Fruit fly (Drosophila melanogaster): ENCODE data around the gene Ir94e.

The Ir94e gene

dm6 chr3R:23386907-23387306, 18.4 kb upstream of the Ir94e start (continued):
- peak; percentile 44 for TF ChIP-seq CG2875 (GFP tag; optimal IDR thresholded peaks at IDR 0.05)
- TF ChIP-seq pfk (GFP tag; optimal IDR thresholded peaks at IDR 0.05), result no peak
- TF ChIP-seq CG7271 (tag; optimal IDR thresholded peaks at IDR 0.05), result no peak
- peak; percentile 26; the same call in 1 of the 2 replicates for TF ChIP-seq Ptx1 (GFP tag; IDR thresholded peaks at IDR 0.05)
- TF ChIP-seq grau (tag; optimal IDR thresholded peaks at IDR 0.05), result peak; percentile 45
- peak; percentile 42 for TF ChIP-seq CG12219 (GFP tag; optimal IDR thresholded peaks at IDR 0.05)
- TF ChIP-seq chif (GFP tag; optimal IDR thresholded peaks at IDR 0.05), result peak in 1 of 2 experiments; percentile 50
- TF ChIP-seq CG30403 (GFP tag; optimal IDR thresholded peaks at IDR 0.05), result peak; percentile 54
- TF ChIP-seq twi (tag; optimal IDR thresholded peaks at IDR 0.05), result no peak
- TF ChIP-seq Hr3 (GFP tag; optimal IDR thresholded peaks at IDR 0.05), result peak; percentile 38

- TF ChIP-seq CG8924 (tag; optimal IDR thresholded peaks at IDR 0.05) (no peak), B-H1 (GFP tag; IDR thresholded peaks at IDR 0.05) (no peak), CG6654 (GFP tag; optimal IDR thresholded peaks at IDR 0.05) (no peak), tio (GFP tag; optimal IDR thresholded peaks at IDR 0.05) (no peak), ro (GFP tag; IDR thresholded peaks at IDR 0.05) (no peak)
Measured at dm6 chr3R:23388798-23389197, 16.5 kb upstream of the Ir94e start, which contains the start of gene CG31515. TSS of gene CG31515 (minus strand) at chr3R:23388898.

dm6 chr3R:23390769-23391309, 14.5 kb upstream of the Ir94e start:
- TF ChIP-seq CG2875 (GFP tag; optimal IDR thresholded peaks at IDR 0.05) (no peak), CG31441 (GFP tag; IDR thresholded peaks at IDR 0.05) (no peak), slp2 (GFP tag; optimal IDR thresholded peaks at IDR 0.05) (no peak), dmrt99B (tag; optimal IDR thresholded peaks at IDR 0.05) (no peak), h (optimal IDR thresholded peaks at IDR 0.05) (no peak), CG12744 (GFP tag; optimal IDR thresholded peaks at IDR 0.05) (no peak), Rx (GFP tag; IDR thresholded peaks at IDR 0.05) (no peak), gfzf (GFP tag; optimal IDR thresholded peaks at IDR 0.05) (no peak), Ptx1 (GFP tag; IDR thresholded peaks at IDR 0.05) (no peak), abd-A (tag; optimal IDR thresholded peaks at IDR 0.05) (no peak), CG1832 (GFP tag; optimal IDR thresholded peaks at IDR 0.05) (no peak), Mrtf (GFP tag; IDR thresholded peaks at IDR 0.05) (no peak), CG3065 (GFP tag; optimal IDR thresholded peaks at IDR 0.05) (no peak), CG12942 (GFP tag; optimal IDR thresholded peaks at IDR 0.05) (no peak), jumu (GFP tag; optimal IDR thresholded peaks at IDR 0.05) (no peak)

dm6 chr3R:23392235-23392634, 13.1 kb upstream of the Ir94e start:
- TF ChIP-seq CG9215 (GFP tag; IDR thresholded peaks at IDR 0.05), result no peak
- no peak for TF ChIP-seq CG4820 (GFP tag; optimal IDR thresholded peaks at IDR 0.05)
- no peak for TF ChIP-seq CG5953 (GFP tag; IDR thresholded peaks at IDR 0.05)
- 0 out of 2 replicates have a peak, but pooled peaks have one; percentile 16 for TF ChIP-seq Drgx (GFP tag; IDR thresholded peaks at IDR 0.05)
- no peak for TF ChIP-seq row (GFP tag; IDR thresholded peaks at IDR 0.05)
- no peak for TF ChIP-seq rib (GFP tag; IDR thresholded peaks at IDR 0.05)
- no peak for TF ChIP-seq bowl (GFP tag; IDR thresholded peaks at IDR 0.05)
- no peak for TF ChIP-seq CkIIα-i1 (GFP tag; IDR thresholded peaks at IDR 0.05)
- no peak for TF ChIP-seq CG31224 (GFP tag; IDR thresholded peaks at IDR 0.05)
- peak in 1 of 2 experiments; percentile 25 for TF ChIP-seq bsh (GFP tag; optimal IDR thresholded peaks at IDR 0.05)
- no peak for TF ChIP-seq HLH3B (GFP tag; IDR thresholded peaks at IDR 0.05)

Data from whole organism, embryonic.